Worm (Caenorhabditis elegans) whole organism, young adult: Measurements from ENCODE around the gene F07C6.4.

Experiments used
- B0019.2 ChIP-seq: fragments of 200-800 bp; sonication (Bioruptor generic); conservative IDR thresholded peaks from 2 replicates; pipeline ENCODE4 v1.3.6; 2022; ENCODE audit warnings: missing genetic modification reagents, missing genetic modification characterization, missing compliant biosample characterization
- B0336.3 ChIP-seq: fragments of 200-800 bp; sonication (Bioruptor generic); IDR thresholded peaks from 2 replicates; pipeline ENCODE4 v1.3.6; 2022; ENCODE audit warnings: missing genetic modification characterization, missing compliant biosample characterization
- F22D6.2 ChIP-seq: sonication (generic microtip); optimal IDR thresholded peaks from 2 replicates; lab custom pipeline; 2016; ENCODE audit warnings: mild to moderate bottlenecking, missing genetic modification characterization, missing compliant biosample characterization
- F33H1.4 ChIP-seq: fragments of 200-800 bp; sonication (Bioruptor generic); IDR thresholded peaks from 2 replicates; pipeline ENCODE4 v1.3.6; 2022; ENCODE audit warnings: missing genetic modification reagents, missing genetic modification characterization, missing compliant biosample characterization
- F49E8.2 ChIP-seq: sonication (generic microtip); optimal IDR thresholded peaks from 3 replicates; lab custom pipeline; 2017; ENCODE audit warnings: missing genetic modification characterization, mild to moderate bottlenecking, missing compliant biosample characterization, antibody characterized with exemption, moderate library complexity; ENCODE audit not compliant: insufficient read depth
- Y67H2A.10 ChIP-seq: fragments of 200-800 bp; sonication (Bioruptor generic); conservative IDR thresholded peaks from 2 replicates; pipeline ENCODE4 v1.3.6; 2022; ENCODE audit warnings: missing genetic modification reagents, missing genetic modification characterization, missing compliant biosample characterization
- Y79H2A.3 ChIP-seq: fragments of 200-800 bp; sonication (Bioruptor generic); conservative IDR thresholded peaks from 2 replicates; pipeline ENCODE4 v1.3.6; 2022; ENCODE audit warnings: missing genetic modification reagents, missing genetic modification characterization, missing compliant biosample characterization
- ZK185.1 ChIP-seq: sonication (generic microtip); optimal IDR thresholded peaks from 2 replicates; lab custom pipeline; 2016; ENCODE audit warnings: mild to moderate bottlenecking, missing genetic modification characterization, missing compliant biosample characterization; ENCODE audit not compliant: poor library complexity, severe bottlenecking
- ama-1 ChIP-seq, 3 experiments: fragments of 150-350 bp in 1 of 3; sonication (generic microtip) in 2 of 3; optimal IDR thresholded peaks; 2 replicates each; lab custom pipeline; 2014 to 2018; ENCODE audit warnings: missing biosample characterization in 2 of 3, missing genetic modification characterization in 2 of 3, missing genetic modification reagents in 2 of 3
- atf-7 ChIP-seq: sonication (generic microtip); optimal IDR thresholded peaks from 2 replicates; lab custom pipeline; 2017; ENCODE audit warnings: mild to moderate bottlenecking, missing genetic modification characterization, missing compliant biosample characterization
- attf-5 ChIP-seq: fragments of 200-800 bp; sonication (Bioruptor generic); optimal IDR thresholded peaks from 2 replicates; lab custom pipeline; 2018; ENCODE audit warnings: mild to moderate bottlenecking, missing genetic modification characterization, missing compliant biosample characterization
- ccch-3 ChIP-seq: fragments of 200-800 bp; sonication (Bioruptor generic); optimal IDR thresholded peaks from 2 replicates; lab custom pipeline; 2018; ENCODE audit warnings: mild to moderate bottlenecking, missing genetic modification characterization, missing compliant biosample characterization
- cebp-1 ChIP-seq, 2 experiments: fragments of 200-800 bp in 1 of 2; sonication (Bioruptor generic) in 1 of 2; sonication (generic microtip) in 1 of 2; IDR thresholded peaks in 1 of 2; optimal IDR thresholded peaks in 1 of 2; 2 replicates each; pipeline versions ENCODE4 v1.3.6 to Lab custom; 2017 to 2022; ENCODE audit warnings: missing compliant biosample characterization in 2 of 2, missing genetic modification characterization in 2 of 2, mild to moderate bottlenecking in 1 of 2, missing genetic modification reagents in 1 of 2, moderate library complexity in 1 of 2
- cebp-2 ChIP-seq: fragments of 200-800 bp; sonication (Bioruptor generic); IDR thresholded peaks from 2 replicates; pipeline ENCODE4 v1.3.6; 2022; ENCODE audit warnings: missing genetic modification characterization, missing compliant biosample characterization
- ceh-91 ChIP-seq: fragments of 200-800 bp; sonication (Bioruptor generic); IDR thresholded peaks from 2 replicates; pipeline ENCODE4 v1.3.6; 2022; ENCODE audit warnings: missing genetic modification reagents, missing genetic modification characterization, missing compliant biosample characterization
- die-1 ChIP-seq: sonication (generic microtip); optimal IDR thresholded peaks from 2 replicates; lab custom pipeline; 2016; ENCODE audit warnings: missing genotype, mild to moderate bottlenecking, missing genetic modification characterization, missing compliant biosample characterization
- dox-1 ChIP-seq: fragments of 200-800 bp; sonication (Bioruptor generic); IDR thresholded peaks from 2 replicates; pipeline ENCODE4 v1.3.6; 2022; ENCODE audit warnings: missing genetic modification reagents, missing genetic modification characterization, missing compliant biosample characterization
- efl-1 ChIP-seq: fragments of 150-350 bp; optimal IDR thresholded peaks from 2 replicates; lab custom pipeline; 2014; ENCODE audit warnings: missing biosample characterization, missing genetic modification reagents, missing genetic modification characterization
- egl-18 ChIP-seq: fragments of 200-800 bp; sonication (Bioruptor generic); IDR thresholded peaks from 2 replicates; pipeline ENCODE4 v1.3.6; 2022; ENCODE audit warnings: missing genetic modification reagents, missing genetic modification characterization, missing compliant biosample characterization
- ekl-4 ChIP-seq: fragments of 200-800 bp; sonication (Bioruptor generic); IDR thresholded peaks from 2 replicates; pipeline ENCODE4 v1.3.6; 2022; ENCODE audit warnings: missing genetic modification reagents, missing genetic modification characterization, missing compliant biosample characterization
- gei-17 ChIP-seq: fragments of 200-800 bp; sonication (Bioruptor generic); optimal IDR thresholded peaks from 2 replicates; lab custom pipeline; 2018; ENCODE audit warnings: mild to moderate bottlenecking, missing genetic modification characterization, missing compliant biosample characterization
- him-1 ChIP-seq: sonication (generic microtip); optimal IDR thresholded peaks from 2 replicates; lab custom pipeline; 2016; ENCODE audit warnings: missing genotype, missing genetic modification reagents, missing genetic modification characterization, missing compliant biosample characterization
- hlh-12 ChIP-seq: sonication (generic microtip); optimal IDR thresholded peaks from 2 replicates; lab custom pipeline; 2016; ENCODE audit warnings: missing genetic modification characterization, missing compliant biosample characterization
- hmg-1.2 ChIP-seq: fragments of 200-800 bp; sonication (Bioruptor generic); IDR thresholded peaks from 2 replicates; pipeline ENCODE4 v1.3.6; 2022; ENCODE audit warnings: missing genetic modification reagents, missing genetic modification characterization, missing compliant biosample characterization
- hsf-1 ChIP-seq: fragments of 200-800 bp; sonication (Bioruptor generic); IDR thresholded peaks from 2 replicates; pipeline ENCODE4 v1.3.6; 2022; ENCODE audit warnings: missing genetic modification reagents, missing genetic modification characterization, missing compliant biosample characterization
- lag-1 ChIP-seq: fragments of 200-800 bp; sonication (Bioruptor generic); IDR thresholded peaks from 2 replicates; pipeline ENCODE4 v1.3.6; 2022; ENCODE audit warnings: missing genetic modification reagents, missing genetic modification characterization, missing compliant biosample characterization
- let-526 ChIP-seq: fragments of 200-800 bp; sonication (Bioruptor generic); IDR thresholded peaks from 2 replicates; pipeline ENCODE4 v1.3.6; 2022; ENCODE audit warnings: missing genetic modification reagents, missing genetic modification characterization, missing compliant biosample characterization
- let-607 ChIP-seq, 2 experiments: fragments of 200-800 bp in 1 of 2; sonication (Bioruptor generic) in 1 of 2; sonication (generic microtip) in 1 of 2; optimal IDR thresholded peaks; 2 replicates each; lab custom pipeline; 2016 to 2018; ENCODE audit warnings: mild to moderate bottlenecking in 2 of 2, missing compliant biosample characterization in 2 of 2, missing genetic modification characterization in 2 of 2, moderate library complexity in 2 of 2, missing genotype in 1 of 2
- lin-40 ChIP-seq: sonication (generic microtip); optimal IDR thresholded peaks from 2 replicates; lab custom pipeline; 2016; ENCODE audit warnings: missing genetic modification characterization, mild to moderate bottlenecking, missing compliant biosample characterization, missing genotype, missing genetic modification reagents
- lsl-1 ChIP-seq: fragments of 200-800 bp; sonication (Bioruptor generic); optimal IDR thresholded peaks from 2 replicates; lab custom pipeline; 2018; ENCODE audit warnings: mild to moderate bottlenecking, missing genetic modification characterization, moderate library complexity, missing compliant biosample characterization
- madf-3 ChIP-seq: fragments of 200-800 bp; sonication (Bioruptor generic); IDR thresholded peaks from 2 replicates; pipeline ENCODE4 v1.3.6; 2022; ENCODE audit warnings: missing genetic modification reagents, missing genetic modification characterization, missing compliant biosample characterization
- madf-8 ChIP-seq: fragments of 200-800 bp; sonication (Bioruptor generic); conservative IDR thresholded peaks from 2 replicates; pipeline ENCODE4 v1.3.6; 2022; ENCODE audit warnings: missing genetic modification reagents, missing genetic modification characterization, missing compliant biosample characterization
- nhr-179 ChIP-seq: sonication (generic microtip); optimal IDR thresholded peaks from 2 replicates; lab custom pipeline; 2016; ENCODE audit warnings: mild to moderate bottlenecking, missing genetic modification characterization, missing compliant biosample characterization
- nhr-80 ChIP-seq: sonication (generic microtip); optimal IDR thresholded peaks from 2 replicates; lab custom pipeline; 2016; ENCODE audit warnings: missing genetic modification characterization, missing compliant biosample characterization
- pha-4 ChIP-seq: fragments of 150-350 bp; sonication (generic microtip); optimal IDR thresholded peaks from 2 replicates; lab custom pipeline; 2014; ENCODE audit warnings: missing biosample characterization, missing genetic modification reagents, missing genetic modification characterization
- rec-8 ChIP-seq, 2 experiments: sonication (generic microtip); optimal IDR thresholded peaks; 2 replicates each; lab custom pipeline; 2016; ENCODE audit warnings: mild to moderate bottlenecking in 2 of 2, missing genetic modification characterization in 2 of 2, missing genetic modification reagents in 2 of 2, missing genotype in 2 of 2, missing biosample characterization in 1 of 2, missing compliant biosample characterization in 1 of 2, moderate library complexity in 1 of 2
- rpc-1 ChIP-seq, 2 experiments: fragments of 150-350 bp in 1 of 2; sonication (generic microtip) in 1 of 2; optimal IDR thresholded peaks; 2 replicates each; lab custom pipeline; 2014 to 2018; ENCODE audit warnings: missing biosample characterization in 1 of 2, missing genetic modification characterization in 1 of 2, missing genetic modification reagents in 1 of 2, missing genotype in 1 of 2
- sea-2 ChIP-seq: fragments of 200-800 bp; sonication (Bioruptor generic); IDR thresholded peaks from 2 replicates; pipeline ENCODE4 v1.3.6; 2022; ENCODE audit warnings: missing genetic modification characterization, missing compliant biosample characterization
- snpc-4 ChIP-seq, 5 experiments: fragments of 150-350 bp in 1 of 5; sonication (generic microtip) in 4 of 5; optimal IDR thresholded peaks; 2 replicates each; lab custom pipeline; 2014 to 2018; ENCODE audit warnings: missing genetic modification characterization in 5 of 5, missing biosample characterization in 3 of 5, antibody characterized with exemption in 2 of 5, mild to moderate bottlenecking in 2 of 5, missing compliant biosample characterization in 2 of 5, missing genotype in 2 of 5, moderate library complexity in 2 of 5, missing genetic modification reagents in 1 of 5
- tbp1 ChIP-seq: fragments of 200-800 bp; sonication (Bioruptor generic); optimal IDR thresholded peaks from 2 replicates; lab custom pipeline; 2018; ENCODE audit warnings: mild to moderate bottlenecking, missing genetic modification characterization, missing compliant biosample characterization
- unc-62 ChIP-seq: fragments of 150-350 bp; optimal IDR thresholded peaks from 2 replicates; lab custom pipeline; 2014; ENCODE audit warnings: missing biosample characterization, missing genetic modification reagents, missing genetic modification characterization
- ztf-22 ChIP-seq: fragments of 200-800 bp; sonication (Bioruptor generic); optimal IDR thresholded peaks from 2 replicates; lab custom pipeline; 2018; ENCODE audit warnings: mild to moderate bottlenecking, missing genetic modification characterization, moderate library complexity, missing compliant biosample characterization
- ztf-25 ChIP-seq: fragments of 200-800 bp; sonication (Bioruptor generic); IDR thresholded peaks from 2 replicates; pipeline ENCODE4 v1.3.6; 2022; ENCODE audit warnings: missing genetic modification reagents, missing genetic modification characterization, missing compliant biosample characterization

F07C6.4 gene

DNA sequence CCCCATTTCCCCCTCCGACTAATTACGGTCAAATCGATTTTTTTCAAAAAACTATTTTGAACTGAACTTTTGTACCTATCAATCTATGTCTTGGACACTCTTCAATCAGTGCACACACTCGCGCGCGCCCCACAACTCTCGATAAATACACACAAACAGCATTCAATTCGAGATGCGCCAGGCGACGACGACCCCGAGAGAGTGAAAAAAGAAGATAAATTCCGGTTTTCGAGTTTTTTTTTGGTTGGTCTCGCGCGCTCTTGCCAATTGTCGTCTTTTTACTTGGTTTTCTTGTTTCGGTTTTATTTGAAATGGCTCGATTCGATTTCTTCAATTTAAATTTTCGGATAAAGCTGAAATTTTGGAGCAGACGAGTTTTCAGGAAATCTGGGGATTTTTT is 34.6 kb downstream of the F07C6.4 start (continued):
- TF ChIP-seq ama-1 (optimal IDR thresholded peaks at IDR 0.05; lab: Kevin White, UChicago) (peak; percentile 28), ama-1 (GFP tag; optimal IDR thresholded peaks at IDR 0.05; lab: Kevin White, UChicago) (no peak), ekl-4 (0 out of 2 replicates have a peak, but pooled peaks have one; percentile 28), him-1 (tag; lab: Kevin White, UChicago) (peak; percentile 41), let-526 (GFP tag; lab: Robert Waterston, UW) (no peak), nhr-179 (tag; lab: Kevin White, UChicago) (no peak), rec-8 (tag; optimal IDR thresholded peaks at IDR 0.05; lab: Kevin White, UChicago) (no peak), attf-5 (GFP tag; lab: Kevin White, UChicago) (no peak), Y67H2A.10 (GFP tag; lab: Robert Waterston, UW) (no peak), dox-1 (GFP tag; lab: Robert Waterston, UW) (peak; percentile 28; the same call in 1 of the 2 replicates), nhr-80 (tag; lab: Kevin White, UChicago) (peak; percentile 41), ccch-3 (no peak), efl-1 (no peak), F49E8.2 (no peak), egl-18 (GFP tag; lab: Robert Waterston, UW) (no peak), hmg-1.2 (GFP tag; lab: Robert Waterston, UW) (peak; percentile 17; the same call in 1 of the 2 replicates), rpc-1 (optimal IDR thresholded peaks at IDR 0.05; lab: Kevin White, UChicago) (no peak), rpc-1 (tag; optimal IDR thresholded peaks at IDR 0.05; lab: Kevin White, UChicago) (no peak), B0336.3 (GFP tag; lab: Robert Waterston, UW) (peak; percentile 75), snpc-4 (GFP tag; optimal IDR thresholded peaks at IDR 0.05; lab: Kevin White, UChicago) (no peak), snpc-4 (tag; optimal IDR thresholded peaks at IDR 0.05; lab: Kevin White, UChicago) (peak in 1 of 4 experiments; percentile 4), die-1 (tag; lab: Kevin White, UChicago) (peak; percentile 4)

DNA sequence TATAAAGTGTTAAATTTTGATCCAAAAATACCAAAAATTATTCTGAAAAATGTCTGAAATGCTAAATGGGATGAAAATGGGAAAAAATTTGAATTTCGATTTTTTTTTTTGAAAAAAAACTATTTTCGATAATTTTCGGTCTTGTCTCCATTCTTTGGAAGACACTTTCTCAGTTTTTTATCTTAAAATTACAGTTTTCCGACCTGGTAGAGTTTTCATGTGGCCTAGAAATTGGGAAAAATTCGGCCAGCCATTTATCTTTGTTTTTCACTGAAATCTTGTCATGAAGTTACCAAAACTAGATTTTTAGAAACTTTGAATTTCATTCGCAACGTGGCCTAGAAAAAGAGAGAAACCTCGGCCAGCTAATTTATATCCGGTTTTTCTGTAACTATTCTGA is 35.1 kb downstream of the F07C6.4 start:
- TF ChIP-seq ekl-4 (no peak), cebp-2 (GFP tag; lab: Robert Waterston, UW) (no peak), lag-1 (GFP tag; lab: Robert Waterston, UW) (no peak), F33H1.4 (GFP tag; lab: Robert Waterston, UW) (no peak), Y79H2A.3 (GFP tag; lab: Robert Waterston, UW) (no peak), gei-17 (no peak), madf-8 (GFP tag; lab: Robert Waterston, UW) (no peak), madf-3 (GFP tag; lab: Robert Waterston, UW) (no peak)
- TF ChIP-seq, all 124 proteins: peak for 0

DNA sequence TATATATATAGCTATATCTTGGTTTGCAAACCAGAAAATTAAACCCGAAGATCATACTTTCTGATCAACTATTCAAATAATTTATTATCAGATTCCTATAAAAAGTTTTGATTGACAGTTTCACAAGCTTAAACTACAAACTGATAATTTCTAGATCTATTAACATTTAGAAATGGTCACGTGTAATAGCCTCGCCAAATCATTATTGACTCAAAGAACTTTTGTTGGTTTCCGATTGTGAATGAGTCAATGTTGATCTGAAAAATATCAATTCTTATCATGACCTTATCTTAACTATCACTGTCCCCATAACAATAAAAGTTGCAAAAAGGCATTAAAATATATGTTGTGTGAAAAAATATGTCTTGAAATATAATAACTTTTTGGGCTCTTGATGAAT is 36.4 kb downstream of the F07C6.4 start:
- TF ChIP-seq lsl-1 (GFP tag; lab: Kevin White, UChicago) (no peak), ceh-91 (GFP tag; lab: Robert Waterston, UW) (no peak), F22D6.2 (tag; lab: Kevin White, UChicago) (peak; percentile 66), sea-2 (GFP tag; lab: Robert Waterston, UW) (no peak), hlh-12 (no peak), unc-62 (GFP tag; lab: Kevin White, UChicago) (peak; percentile 82), let-607 (tag; optimal IDR thresholded peaks at IDR 0.05; lab: Kevin White, UChicago) (peak; percentile 31 to 79), hsf-1 (GFP tag; lab: Robert Waterston, UW) (no peak), madf-3 (GFP tag; lab: Robert Waterston, UW) (no peak), ztf-25 (GFP tag; lab: Robert Waterston, UW) (no peak), atf-7 (tag; lab: Kevin White, UChicago) (peak; percentile 54), nhr-80 (tag; lab: Kevin White, UChicago) (peak; percentile 93), snpc-4 (GFP tag; optimal IDR thresholded peaks at IDR 0.05; lab: Kevin White, UChicago) (no peak), snpc-4 (tag; optimal IDR thresholded peaks at IDR 0.05; lab: Kevin White, UChicago) (no peak), B0019.2 (GFP tag; lab: Robert Waterston, UW) (no peak), ztf-22 (GFP tag; lab: Kevin White, UChicago) (peak; percentile 72), tbp1 (peak; percentile 19), lin-40 (tag; lab: Kevin White, UChicago) (peak; percentile 26), efl-1 (no peak), ZK185.1 (tag; lab: Kevin White, UChicago) (peak; percentile 23), cebp-1 (GFP tag; IDR thresholded peaks at IDR 0.05; lab: Robert Waterston, UW) (no peak), cebp-1 (tag; optimal IDR thresholded peaks at IDR 0.05; lab: Kevin White, UChicago) (peak; percentile 22), pha-4 (peak; percentile 44)
